Worm (Caenorhabditis elegans) whole organism, late embryonic: ENCODE data around the gene col-77.
A peak's percentile ranks its signal among the peaks of the same experiment; 100 is the strongest.

Experiments
- C08G9.2 ChIP-seq: sonication (generic microtip); optimal IDR thresholded peaks from 2 replicates; lab custom pipeline; 2016; ENCODE audit warnings: mild to moderate bottlenecking, missing genetic modification characterization, moderate library complexity, missing compliant biosample characterization
- C38D4.7 ChIP-seq: fragments of 200-800 bp; sonication (Bioruptor generic); optimal IDR thresholded peaks from 2 replicates; lab custom pipeline; 2018; ENCODE audit warnings: mild to moderate bottlenecking, missing genetic modification characterization, moderate library complexity, missing compliant biosample characterization
- K02D7.2 ChIP-seq: sonication (generic microtip); optimal IDR thresholded peaks from 2 replicates; lab custom pipeline; 2017; ENCODE audit warnings: mild to moderate bottlenecking, missing genetic modification characterization, missing compliant biosample characterization
- K09A11.1 ChIP-seq: sonication (generic microtip); optimal IDR thresholded peaks from 2 replicates; lab custom pipeline; 2017; ENCODE audit warnings: antibody characterized with exemption, mild to moderate bottlenecking, missing genetic modification characterization, missing compliant biosample characterization; ENCODE audit not compliant: insufficient read depth
- T23F11.4 ChIP-seq: fragments of 200-800 bp; sonication (Bioruptor generic); optimal IDR thresholded peaks from 2 replicates; lab custom pipeline; 2018; ENCODE audit warnings: mild to moderate bottlenecking, missing genetic modification characterization, missing compliant biosample characterization
- Y22D7AL.16 ChIP-seq: sonication (generic microtip); optimal IDR thresholded peaks from 2 replicates; lab custom pipeline; 2016; ENCODE audit warnings: missing genetic modification characterization, missing compliant biosample characterization
- ahr-1 ChIP-seq: sonication (generic microtip); optimal IDR thresholded peaks from 2 replicates; lab custom pipeline; 2016; ENCODE audit warnings: missing genetic modification characterization, missing compliant biosample characterization
- ceh-14 ChIP-seq: sonication (generic microtip); optimal IDR thresholded peaks from 2 replicates; lab custom pipeline; 2016; ENCODE audit warnings: missing genotype, missing genetic modification characterization, missing compliant biosample characterization
- ceh-19 ChIP-seq: fragments of 200-800 bp; sonication (Bioruptor generic); optimal IDR thresholded peaks from 2 replicates; lab custom pipeline; 2018; ENCODE audit warnings: mild to moderate bottlenecking, missing genetic modification characterization, missing compliant biosample characterization
- ceh-2 ChIP-seq: sonication (generic microtip); optimal IDR thresholded peaks from 2 replicates; lab custom pipeline; 2016; ENCODE audit warnings: missing genotype, missing genetic modification characterization, missing compliant biosample characterization
- ceh-22 ChIP-seq: sonication (generic microtip); optimal IDR thresholded peaks from 2 replicates; lab custom pipeline; 2017; ENCODE audit warnings: missing biosample characterization, missing genetic modification characterization
- ceh-24 ChIP-seq: sonication (generic microtip); optimal IDR thresholded peaks from 2 replicates; lab custom pipeline; 2016; ENCODE audit warnings: mild to moderate bottlenecking, missing genetic modification characterization, missing compliant biosample characterization
- ceh-30 ChIP-seq: fragments of 150-350 bp; optimal IDR thresholded peaks from 2 replicates; lab custom pipeline; 2014; ENCODE audit warnings: missing biosample characterization, missing genetic modification characterization
- ceh-31 ChIP-seq: sonication (generic microtip); optimal IDR thresholded peaks from 2 replicates; lab custom pipeline; 2016; ENCODE audit warnings: missing genetic modification characterization, missing compliant biosample characterization
- ceh-48 ChIP-seq: sonication (generic microtip); optimal IDR thresholded peaks from 2 replicates; lab custom pipeline; 2016; ENCODE audit warnings: missing genetic modification characterization, inconsistent platforms, missing compliant biosample characterization
- che-1 ChIP-seq: sonication (generic microtip); optimal IDR thresholded peaks from 2 replicates; lab custom pipeline; 2016; ENCODE audit warnings: mild to moderate bottlenecking, missing genetic modification characterization, missing compliant biosample characterization
- dmd-4 ChIP-seq: sonication (generic microtip); optimal IDR thresholded peaks from 2 replicates; lab custom pipeline; 2016; ENCODE audit warnings: borderline replicate concordance, missing genetic modification characterization, missing compliant biosample characterization
- elt-4 ChIP-seq: sonication (generic microtip); optimal IDR thresholded peaks from 2 replicates; lab custom pipeline; 2016; ENCODE audit warnings: missing genetic modification characterization, missing compliant biosample characterization
- eyg-1 ChIP-seq: sonication (generic microtip); optimal IDR thresholded peaks from 2 replicates; lab custom pipeline; 2016; ENCODE audit warnings: missing genotype, missing genetic modification characterization, missing compliant biosample characterization
- fax-1 ChIP-seq: sonication (generic microtip); optimal IDR thresholded peaks from 2 replicates; lab custom pipeline; 2016; ENCODE audit warnings: missing genotype, missing genetic modification characterization, missing compliant biosample characterization
- fkh-6 ChIP-seq: sonication (generic microtip); optimal IDR thresholded peaks from 2 replicates; lab custom pipeline; 2016; ENCODE audit warnings: missing genetic modification characterization, missing compliant biosample characterization
- hlh-15 ChIP-seq: sonication (generic microtip); optimal IDR thresholded peaks from 2 replicates; lab custom pipeline; 2016; ENCODE audit warnings: missing genetic modification characterization, missing compliant biosample characterization
- hlh-30 ChIP-seq: sonication (generic microtip); optimal IDR thresholded peaks from 2 replicates; lab custom pipeline; 2017; ENCODE audit warnings: antibody characterized with exemption, missing genetic modification characterization, missing compliant biosample characterization; ENCODE audit not compliant: insufficient read depth
- hlh-6 ChIP-seq: sonication (generic microtip); optimal IDR thresholded peaks from 2 replicates; lab custom pipeline; 2016; ENCODE audit warnings: missing genotype, missing genetic modification characterization, missing compliant biosample characterization
- lim-6 ChIP-seq: sonication (generic microtip); optimal IDR thresholded peaks from 2 replicates; lab custom pipeline; 2016; ENCODE audit warnings: missing genetic modification characterization, missing compliant biosample characterization
- madf-2 ChIP-seq: sonication (generic microtip); optimal IDR thresholded peaks from 2 replicates; lab custom pipeline; 2017; ENCODE audit warnings: missing genetic modification characterization, missing compliant biosample characterization
- mec-3 ChIP-seq: sonication (generic microtip); optimal IDR thresholded peaks from 2 replicates; lab custom pipeline; 2016; ENCODE audit warnings: borderline replicate concordance, missing genetic modification characterization, missing compliant biosample characterization
- pag-3 ChIP-seq: sonication (generic microtip); optimal IDR thresholded peaks from 2 replicates; lab custom pipeline; 2016; ENCODE audit warnings: missing compliant biosample characterization, missing genetic modification characterization, borderline replicate concordance
- pax-1 ChIP-seq: fragments of 150-350 bp; optimal IDR thresholded peaks from 2 replicates; lab custom pipeline; 2014; ENCODE audit warnings: missing biosample characterization, missing genetic modification characterization
- pqm-1 ChIP-seq: sonication (generic microtip); optimal IDR thresholded peaks from 2 replicates; lab custom pipeline; 2016; ENCODE audit warnings: missing genetic modification characterization, missing compliant biosample characterization
- ref-2 ChIP-seq: sonication (generic microtip); optimal IDR thresholded peaks from 2 replicates; lab custom pipeline; 2016; ENCODE audit warnings: missing genetic modification characterization, missing compliant biosample characterization
- rnt-1 ChIP-seq: sonication (generic microtip); optimal IDR thresholded peaks from 2 replicates; lab custom pipeline; 2016; ENCODE audit warnings: missing genetic modification characterization, missing compliant biosample characterization
- sdc-2 ChIP-seq: sonication (generic microtip); optimal IDR thresholded peaks from 2 replicates; lab custom pipeline; 2016; ENCODE audit warnings: missing genotype, missing genetic modification characterization, missing compliant biosample characterization
- tbx-2 ChIP-seq: sonication (generic microtip); optimal IDR thresholded peaks from 2 replicates; lab custom pipeline; 2016; ENCODE audit warnings: missing genetic modification characterization, missing compliant biosample characterization
- tbx-7 ChIP-seq: sonication (generic microtip); optimal IDR thresholded peaks from 2 replicates; lab custom pipeline; 2016; ENCODE audit warnings: missing genotype, missing genetic modification characterization, missing compliant biosample characterization
- ttx-3 ChIP-seq: sonication (generic microtip); optimal IDR thresholded peaks from 2 replicates; lab custom pipeline; 2016; ENCODE audit warnings: missing genetic modification reagents, missing genetic modification characterization, missing compliant biosample characterization
- unc-42 ChIP-seq: sonication (generic microtip); optimal IDR thresholded peaks from 2 replicates; lab custom pipeline; 2016; ENCODE audit warnings: missing genotype, missing genetic modification characterization, missing compliant biosample characterization
- unc-86 ChIP-seq: sonication (generic microtip); optimal IDR thresholded peaks from 2 replicates; lab custom pipeline; 2016; ENCODE audit warnings: missing genetic modification characterization, missing compliant biosample characterization
- ztf-16 ChIP-seq: sonication (generic microtip); optimal IDR thresholded peaks from 2 replicates; lab custom pipeline; 2017; ENCODE audit warnings: missing genetic modification characterization, missing compliant biosample characterization

col-77 gene

ce11 chrII:8360453-8360852 is 1.3 kb upstream of the col-77 start, which contains the start of gene M195.2:
Gene M195.2, plus strand, starts transcription at chrII:8360753.
- TF ChIP-seq ttx-3 (tag; lab: Kevin White, UChicago) (no peak), ceh-2 (no peak), fax-1 (no peak), K02D7.2 (tag; lab: Kevin White, UChicago) (no peak), K09A11.1 (tag; lab: Kevin White, UChicago) (no peak), pqm-1 (no peak), unc-86 (tag; lab: Kevin White, UChicago) (no peak), ceh-19 (no peak), dmd-4 (tag; lab: Kevin White, UChicago) (no peak), ceh-14 (tag; lab: Kevin White, UChicago) (no peak)

ce11 chrII:8358466-8358865 is 715 bp downstream of the col-77 start:
- TF ChIP-seq rnt-1 (tag; lab: Kevin White, UChicago): no peak
- peak; percentile 25 for TF ChIP-seq fkh-6
- TF ChIP-seq ceh-22 (tag; lab: Kevin White, UChicago): no peak
- peak; percentile 56 for TF ChIP-seq elt-4 (tag; lab: Kevin White, UChicago)
- TF ChIP-seq ttx-3 (tag; lab: Kevin White, UChicago): no peak
- TF ChIP-seq mec-3 (tag; lab: Kevin White, UChicago): peak; percentile 14
- no peak for TF ChIP-seq T23F11.4 (GFP tag; lab: Kevin White, UChicago)
- TF ChIP-seq pag-3 (tag; lab: Kevin White, UChicago): peak; percentile 16

ce11 chrII:8354233-8354750 is 4.9 kb downstream of the col-77 start, which contains the start of gene C26D10.6:
Gene C26D10.6, minus strand, starts transcription at chrII:8354700.
- TF ChIP-seq unc-42 (tag; lab: Kevin White, UChicago): peak; percentile 69
- no peak for TF ChIP-seq che-1 (tag; lab: Kevin White, UChicago)
- no peak for TF ChIP-seq tbx-7 (tag; lab: Kevin White, UChicago)

- TF ChIP-seq ceh-24 (tag; lab: Kevin White, UChicago): no peak
- TF ChIP-seq ceh-31 (tag; lab: Kevin White, UChicago): peak; percentile 22
- peak; percentile 74 for TF ChIP-seq unc-42 (tag; lab: Kevin White, UChicago)
Observed at ce11 chrII:8353288-8353687, 5.9 kb downstream of the col-77 start.

ce11 chrII:8346384-8346783 is 12.8 kb downstream of the col-77 start, which contains the start of gene eff-1:
Gene eff-1, plus strand, starts transcription at chrII:8346684.
- TF ChIP-seq che-1 (tag; lab: Kevin White, UChicago) (no peak), hlh-15 (tag; lab: Kevin White, UChicago) (no peak), ztf-16 (tag; lab: Kevin White, UChicago) (no peak), T23F11.4 (GFP tag; lab: Kevin White, UChicago) (no peak), ceh-48 (tag; lab: Kevin White, UChicago) (no peak), hlh-6 (tag; lab: Kevin White, UChicago) (no peak), ceh-19 (no peak), hlh-30 (tag; lab: Kevin White, UChicago) (no peak), C38D4.7 (GFP tag; lab: Kevin White, UChicago) (no peak), elt-4 (tag; lab: Kevin White, UChicago) (no peak), pax-1 (tag; lab: Kevin White, UChicago) (no peak)

- no peak for TF ChIP-seq madf-2 (tag; lab: Kevin White, UChicago)
- no peak for TF ChIP-seq tbx-7 (tag; lab: Kevin White, UChicago)
- no peak for TF ChIP-seq ceh-30 (tag; lab: Kevin White, UChicago)
- TF ChIP-seq C08G9.2: no peak
- TF ChIP-seq tbx-2 (tag; lab: Kevin White, UChicago): no peak
- TF ChIP-seq ttx-3 (tag; lab: Kevin White, UChicago): no peak
- TF ChIP-seq ahr-1 (tag; lab: Kevin White, UChicago): no peak
- no peak for TF ChIP-seq eyg-1 (tag; lab: Kevin White, UChicago)
- TF ChIP-seq T23F11.4 (GFP tag; lab: Kevin White, UChicago): no peak
- TF ChIP-seq lim-6 (tag; lab: Kevin White, UChicago): no peak
- TF ChIP-seq ceh-48 (tag; lab: Kevin White, UChicago): no peak
- no peak for TF ChIP-seq sdc-2 (tag; lab: Kevin White, UChicago)
- no peak for TF ChIP-seq Y22D7AL.16
- no peak for TF ChIP-seq ref-2 (tag; lab: Kevin White, UChicago)
Observed at ce11 chrII:8345613-8346012, 13.6 kb downstream of the col-77 start.
